Worm (Caenorhabditis elegans) whole organism, L3 larva: ENCODE results near the gene M162.15.

Experiments used
- ceh-82 ChIP-seq: fragments of 150-350 bp; optimal IDR thresholded peaks from 2 replicates; lab custom pipeline; 2014; ENCODE audit warnings: missing biosample characterization, missing genetic modification characterization
- ceh-9 ChIP-seq: sonication (generic microtip); optimal IDR thresholded peaks from 2 replicates; lab custom pipeline; 2018; ENCODE audit warnings: missing biosample characterization, missing genetic modification characterization
- lin-39 ChIP-seq: fragments of 150-350 bp; optimal IDR thresholded peaks from 2 replicates; lab custom pipeline; 2018; ENCODE audit warnings: missing biosample characterization, missing genetic modification reagents, missing genetic modification characterization
- sea-2 ChIP-seq: fragments of 150-350 bp; sonication (generic microtip); optimal IDR thresholded peaks from 4 replicates; lab custom pipeline; 2014; ENCODE audit warnings: missing biosample characterization, missing genetic modification reagents, missing genetic modification characterization
- skn-1 ChIP-seq: fragments of 150-350 bp; optimal IDR thresholded peaks from 2 replicates; lab custom pipeline; 2014; ENCODE audit warnings: missing biosample characterization, missing genetic modification characterization
- unc-62 ChIP-seq: fragments of 150-350 bp; sonication (generic microtip); optimal IDR thresholded peaks from 4 replicates; lab custom pipeline; 2014; ENCODE audit warnings: missing biosample characterization, missing genetic modification reagents, missing genetic modification characterization

ce11 chrV:19783829-19784228 is 12.3 kb upstream of the M162.15 start, which contains the start of gene srt-45:
- TF ChIP-seq unc-62 (GFP tag; lab: Kevin White, UChicago) (no peak), ceh-82 (tag; lab: Kevin White, UChicago) (no peak), lin-39 (tag; lab: Kevin White, UChicago) (no peak), ceh-9 (tag; lab: Kevin White, UChicago) (no peak), sea-2 (GFP tag; lab: Kevin White, UChicago) (no peak), skn-1 (tag; lab: Kevin White, UChicago) (no peak)
